Worm (Caenorhabditis elegans) whole organism, L2 larva: ENCODE data around the gene T16H12.2.

ENCODE experiments used
- crh-2 ChIP-seq: sonication (generic microtip); optimal IDR thresholded peaks from 2 replicates; lab custom pipeline; 2017; ENCODE audit warnings: missing biosample characterization, missing genetic modification characterization
- fos-1 ChIP-seq: fragments of 150-350 bp; optimal IDR thresholded peaks from 2 replicates; lab custom pipeline; 2014; ENCODE audit warnings: missing biosample characterization, missing genetic modification characterization
- lsy-2 ChIP-seq, 2 experiments: fragments of 150-350 bp in 1 of 2; sonication (generic microtip) in 1 of 2; optimal IDR thresholded peaks; 2 replicates each; lab custom pipeline; 2014 to 2017; ENCODE audit warnings: missing biosample characterization in 2 of 2, missing genetic modification characterization in 2 of 2

T16H12.2 gene

ce11 chrIII:10134517-10134916, 48.4 kb downstream of the T16H12.2 start:
- no peak for TF ChIP-seq lsy-2 (tag; optimal IDR thresholded peaks at IDR 0.05; lab: Kevin White, UChicago)
- TF ChIP-seq crh-2 (tag; lab: Kevin White, UChicago) = peak; percentile 38
- peak; percentile 88 for TF ChIP-seq fos-1
